Worm (Caenorhabditis elegans) whole organism, late embryonic: Measurements from ENCODE around the gene M162.5.

ENCODE experiments used
- ahr-1 ChIP-seq: sonication (generic microtip); optimal IDR thresholded peaks from 2 replicates; lab custom pipeline; 2016; ENCODE audit warnings: missing genetic modification characterization, missing compliant biosample characterization
- ama-1 ChIP-seq: fragments of 150-350 bp; optimal IDR thresholded peaks from 2 replicates; lab custom pipeline; 2014
- ceh-24 ChIP-seq: sonication (generic microtip); optimal IDR thresholded peaks from 2 replicates; lab custom pipeline; 2016; ENCODE audit warnings: mild to moderate bottlenecking, missing genetic modification characterization, missing compliant biosample characterization
- dmd-4 ChIP-seq: sonication (generic microtip); optimal IDR thresholded peaks from 2 replicates; lab custom pipeline; 2016; ENCODE audit warnings: borderline replicate concordance, missing genetic modification characterization, missing compliant biosample characterization
- pax-1 ChIP-seq: fragments of 150-350 bp; optimal IDR thresholded peaks from 2 replicates; lab custom pipeline; 2014; ENCODE audit warnings: missing biosample characterization, missing genetic modification characterization
- unc-42 ChIP-seq: sonication (generic microtip); optimal IDR thresholded peaks from 2 replicates; lab custom pipeline; 2016; ENCODE audit warnings: missing genotype, missing genetic modification characterization, missing compliant biosample characterization
- zip-5 ChIP-seq: sonication (generic microtip); optimal IDR thresholded peaks from 2 replicates; lab custom pipeline; 2016; ENCODE audit warnings: missing genetic modification characterization, missing compliant biosample characterization

DNA sequence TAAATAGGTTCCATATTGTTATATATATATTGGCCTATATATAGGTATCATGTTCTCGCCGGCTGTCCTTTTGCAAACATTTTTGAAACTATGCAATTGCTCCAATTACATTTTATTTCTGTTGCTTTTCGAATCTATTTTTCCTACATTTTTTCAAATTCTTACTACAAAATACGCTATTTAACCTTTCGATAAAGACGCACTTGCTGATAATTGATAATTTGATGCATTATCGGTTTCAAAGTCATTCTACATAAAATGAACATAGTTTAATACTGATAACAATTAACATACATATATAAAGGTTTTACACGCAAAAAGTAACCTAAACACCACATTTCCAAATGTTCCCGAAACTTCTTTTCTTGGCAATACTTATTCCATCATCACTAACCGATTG lies 27.5 kb downstream of the M162.5 start, which contains the start of gene clec-258:
- TF ChIP-seq zip-5 (no peak), ceh-24 (tag; lab: Kevin White, UChicago) (no peak), unc-42 (tag; lab: Kevin White, UChicago) (no peak), pax-1 (tag; lab: Kevin White, UChicago) (no peak), dmd-4 (tag; lab: Kevin White, UChicago) (no peak), ahr-1 (tag; lab: Kevin White, UChicago) (no peak), ama-1 (lab: Kevin White, UChicago) (no peak)
